Fruit fly (Drosophila melanogaster) whole organism, prepupa: Measurements from ENCODE around the gene CG10650.

ENCODE experiments used
- Blimp-1 ChIP-seq: fragments of 200-800 bp; sonication (Bioruptor generic); optimal IDR thresholded peaks from 3 replicates; lab custom pipeline; 2017; ENCODE audit warnings: missing biosample characterization, missing genetic modification characterization, mild to moderate bottlenecking, moderate library complexity, missing genetic modification reagents
- CG15336 ChIP-seq: fragments of 200-800 bp; sonication (Bioruptor generic); IDR thresholded peaks from 2 replicates; pipeline ENCODE4 v1.3.6; 2022; ENCODE audit warnings: missing biosample characterization, missing genetic modification characterization
- CG3919 ChIP-seq: fragments of 200-800 bp; sonication (Bioruptor generic); optimal IDR thresholded peaks from 3 replicates; lab custom pipeline; 2016; ENCODE audit warnings: missing biosample characterization, missing genetic modification characterization
- Gug ChIP-seq: fragments of 200-800 bp; sonication (Bioruptor generic); IDR thresholded peaks from 2 replicates; pipeline ENCODE4 v1.3.6; 2022; ENCODE audit warnings: missing biosample characterization, missing genetic modification characterization
- Met ChIP-seq: fragments of 200-800 bp; sonication (Bioruptor generic); optimal IDR thresholded peaks from 3 replicates; lab custom pipeline; 2016; ENCODE audit warnings: missing biosample characterization, missing genetic modification characterization
- spab ChIP-seq: fragments of 200-800 bp; sonication (Bioruptor generic); optimal IDR thresholded peaks from 2 replicates; lab custom pipeline; 2017; ENCODE audit warnings: missing biosample characterization, mild to moderate bottlenecking, missing genetic modification characterization, missing genetic modification reagents

DNA sequence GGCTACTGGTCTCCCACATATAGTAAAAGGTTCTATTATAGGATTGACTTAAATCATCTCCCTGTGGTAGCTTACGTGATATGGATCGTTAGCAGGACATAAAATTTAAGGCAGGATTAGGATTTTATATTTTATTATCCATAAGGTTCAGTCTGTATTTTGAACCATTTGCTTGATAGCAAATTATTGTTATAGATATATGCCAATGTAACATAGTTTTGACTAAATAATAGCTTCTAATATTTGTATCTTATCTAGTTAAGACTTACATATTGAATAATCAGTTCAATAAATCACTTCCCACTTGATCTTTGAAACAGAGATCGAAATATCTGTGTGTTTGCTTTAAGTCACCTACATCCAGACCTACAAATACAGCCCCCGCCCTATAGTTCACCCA, 14.8 kb upstream of the CG10650 start, which contains the start of gene robl37BC:
- no peak for TF ChIP-seq CG3919 (GFP tag; lab: Kevin White, UChicago)
- no peak for TF ChIP-seq spab (GFP tag; lab: Kevin White, UChicago)
- no peak for TF ChIP-seq Blimp-1 (GFP tag; lab: Kevin White, UChicago)
- TF ChIP-seq CG15336 (GFP tag; lab: Robert Waterston, UW) = no peak
- TF ChIP-seq Met = no peak
- TF ChIP-seq Gug = no peak
